Worm (Caenorhabditis elegans): ENCODE measurements around the gene gtf-2H1.
A peak's percentile ranks its signal among the peaks of the same experiment; 100 is the strongest.

The gtf-2H1 gene

DNA sequence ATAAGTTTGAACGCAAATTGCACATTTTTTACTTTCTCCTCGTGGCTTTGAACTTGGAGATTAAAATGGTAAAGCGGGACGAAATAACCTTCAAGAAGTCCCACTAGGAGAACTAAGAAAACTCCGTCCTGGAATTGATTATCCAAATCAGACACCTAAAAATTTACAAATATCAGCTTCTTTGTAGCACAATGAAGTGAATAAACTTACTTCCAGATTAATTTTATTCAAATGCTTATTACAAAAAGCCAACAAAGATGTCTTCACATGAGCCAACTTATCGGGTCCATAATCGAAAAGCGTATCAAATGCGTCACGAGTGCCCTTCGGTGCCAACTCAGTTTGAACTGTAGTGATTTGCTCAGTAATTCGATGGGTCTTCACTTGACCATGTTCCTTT is 30.9 kb upstream of the gtf-2H1 start:
- TF ChIP-seq ceh-13 (GFP tag; optimal IDR thresholded peaks at IDR 0.05) (no peak), ama-1 (optimal IDR thresholded peaks at IDR 0.05) (no peak), tbx-37 (GFP tag; conservative IDR thresholded peaks at IDR 0.05) (no peak), sea-1 (GFP tag; conservative IDR thresholded peaks at IDR 0.05) (no peak), F13C5.2 (tag; optimal IDR thresholded peaks at IDR 0.05) (no peak), flt-1 (GFP tag; IDR thresholded peaks at IDR 0.05) (no peak), aly-1 (tag; optimal IDR thresholded peaks at IDR 0.05) (no peak), pes-1 (GFP tag; IDR thresholded peaks at IDR 0.05) (no peak), scrt-1 (GFP tag; IDR thresholded peaks at IDR 0.05) (no peak), tbx-11 (GFP tag; IDR thresholded peaks at IDR 0.05) (no peak), hnd-1 (tag; optimal IDR thresholded peaks at IDR 0.05) (no peak)

- no peak for TF ChIP-seq B0310.2 (tag; optimal IDR thresholded peaks at IDR 0.05)
- TF ChIP-seq sea-1 (GFP tag; conservative IDR thresholded peaks at IDR 0.05): 0 out of 2 replicates have a peak, but pooled peaks have one; percentile 48
- TF ChIP-seq F13C5.2 (tag; optimal IDR thresholded peaks at IDR 0.05): peak; percentile 39
Observed at ce11 chrIV:261607-262006, 30.0 kb upstream of the gtf-2H1 start, which contains the start of gene pqbp-1.1. Gene pqbp-1.1 (minus strand): TSS chrIV:261683.

DNA sequence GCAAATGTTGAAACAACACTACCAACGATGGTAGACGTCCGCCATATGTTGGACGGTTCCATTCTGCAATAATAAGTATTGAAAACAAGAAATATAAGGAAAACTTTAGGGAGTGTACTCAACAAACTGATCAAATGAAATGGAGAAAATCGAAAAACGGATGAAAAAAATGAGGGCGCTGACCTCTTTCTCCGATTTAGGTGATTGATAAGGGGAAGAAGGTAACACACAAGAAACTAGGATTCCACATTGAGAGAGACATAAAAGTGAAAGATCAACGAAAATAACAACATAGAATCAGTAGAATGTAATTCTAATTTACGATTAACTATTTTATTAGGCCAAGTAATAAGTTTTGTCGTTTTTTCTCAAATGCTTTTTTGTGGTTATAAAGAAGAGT is 27.6 kb upstream of the gtf-2H1 start, which contains the start of gene dpy-9:
Gene dpy-9, minus strand, starts transcription at position 63 of the 400 bp plus-strand sequence.
- TF ChIP-seq pes-1 (GFP tag; IDR thresholded peaks at IDR 0.05): no peak

- TF ChIP-seq hmg-4 (GFP tag; optimal IDR thresholded peaks at IDR 0.05) (no peak), flt-1 (GFP tag; IDR thresholded peaks at IDR 0.05) (no peak), ceh-36 (tag; optimal IDR thresholded peaks at IDR 0.05) (no peak), tra-4 (tag; optimal IDR thresholded peaks at IDR 0.05) (no peak), tbx-11 (GFP tag; IDR thresholded peaks at IDR 0.05) (no peak), sea-1 (GFP tag; conservative IDR thresholded peaks at IDR 0.05) (no peak), hmbx-1 (tag; optimal IDR thresholded peaks at IDR 0.05) (no peak), ets-7 (tag; optimal IDR thresholded peaks at IDR 0.05) (no peak)
Observed at ce11 chrIV:258362-258761, 26.8 kb upstream of the gtf-2H1 start.

ce11 chrIV:257095-257494 is 25.5 kb upstream of the gtf-2H1 start, which contains the start of gene R02D3.8:
Gene R02D3.8 (minus strand): TSS chrIV:257203.
- no peak for TF ChIP-seq ceh-36 (tag; optimal IDR thresholded peaks at IDR 0.05)
- no peak for TF ChIP-seq ets-7 (tag; optimal IDR thresholded peaks at IDR 0.05)
- no peak for TF ChIP-seq tbx-37 (GFP tag; conservative IDR thresholded peaks at IDR 0.05)
- TF ChIP-seq tra-4 (tag; optimal IDR thresholded peaks at IDR 0.05): no peak
- no peak for TF ChIP-seq hmbx-1 (tag; optimal IDR thresholded peaks at IDR 0.05)
- TF ChIP-seq scrt-1 (GFP tag; IDR thresholded peaks at IDR 0.05): no peak
- no peak for TF ChIP-seq pes-1 (GFP tag; IDR thresholded peaks at IDR 0.05)
- no peak for TF ChIP-seq hnd-1 (tag; optimal IDR thresholded peaks at IDR 0.05)
- no peak for TF ChIP-seq tbx-11 (GFP tag; IDR thresholded peaks at IDR 0.05)
- TF ChIP-seq ceh-13 (GFP tag; optimal IDR thresholded peaks at IDR 0.05): no peak
- no peak for TF ChIP-seq flt-1 (GFP tag; IDR thresholded peaks at IDR 0.05)
- TF ChIP-seq hmg-4 (GFP tag; optimal IDR thresholded peaks at IDR 0.05): no peak
- TF ChIP-seq B0310.2 (tag; optimal IDR thresholded peaks at IDR 0.05): no peak
- TF ChIP-seq aly-1 (tag; optimal IDR thresholded peaks at IDR 0.05): no peak
- no peak for TF ChIP-seq ama-1 (optimal IDR thresholded peaks at IDR 0.05)
- TF ChIP-seq F13C5.2 (tag; optimal IDR thresholded peaks at IDR 0.05): no peak

ce11 chrIV:255379-255857 is 23.8 kb upstream of the gtf-2H1 start, which contains the start of gene rcat-1:
Gene rcat-1 (minus strand): TSS chrIV:255429.
- TF ChIP-seq tbx-37 (GFP tag; conservative IDR thresholded peaks at IDR 0.05) (no peak), pes-1 (GFP tag; IDR thresholded peaks at IDR 0.05) (0 out of 2 replicates have a peak, but pooled peaks have one; percentile 14), ama-1 (optimal IDR thresholded peaks at IDR 0.05) (no peak), scrt-1 (GFP tag; IDR thresholded peaks at IDR 0.05) (no peak), B0310.2 (tag; optimal IDR thresholded peaks at IDR 0.05) (no peak), aly-1 (tag; optimal IDR thresholded peaks at IDR 0.05) (no peak), hmg-4 (GFP tag; optimal IDR thresholded peaks at IDR 0.05) (no peak), ceh-36 (tag; optimal IDR thresholded peaks at IDR 0.05) (no peak), F13C5.2 (tag; optimal IDR thresholded peaks at IDR 0.05) (peak; percentile 71), tra-4 (tag; optimal IDR thresholded peaks at IDR 0.05) (no peak)

DNA sequence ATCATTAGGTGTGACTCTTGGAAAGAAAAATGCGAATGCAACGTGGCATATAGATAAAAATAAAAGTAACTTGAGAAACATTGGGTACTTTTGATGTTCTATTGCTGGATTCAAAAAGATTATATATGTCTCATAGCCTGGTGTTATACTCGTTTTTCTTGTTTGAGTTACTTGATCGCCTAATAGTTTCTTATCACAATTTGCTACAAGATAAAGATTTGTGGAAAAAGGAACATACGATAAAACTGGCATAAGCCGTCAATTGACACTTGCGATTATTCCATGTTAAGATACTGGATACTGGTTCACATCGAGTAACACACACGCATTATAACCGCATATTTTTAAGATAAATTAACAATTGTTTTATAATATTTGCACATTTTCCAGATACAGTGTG is 20.9 kb upstream of the gtf-2H1 start, which contains the start of gene grl-19:
Gene grl-19, minus strand, starts transcription at position 101 of the 400 bp plus-strand sequence.
- TF ChIP-seq ets-7 (tag; optimal IDR thresholded peaks at IDR 0.05): no peak
- no peak for TF ChIP-seq ceh-36 (tag; optimal IDR thresholded peaks at IDR 0.05)
- TF ChIP-seq tra-4 (tag; optimal IDR thresholded peaks at IDR 0.05): no peak
- TF ChIP-seq tbx-37 (GFP tag; conservative IDR thresholded peaks at IDR 0.05): no peak
- TF ChIP-seq hmbx-1 (tag; optimal IDR thresholded peaks at IDR 0.05): no peak

DNA sequence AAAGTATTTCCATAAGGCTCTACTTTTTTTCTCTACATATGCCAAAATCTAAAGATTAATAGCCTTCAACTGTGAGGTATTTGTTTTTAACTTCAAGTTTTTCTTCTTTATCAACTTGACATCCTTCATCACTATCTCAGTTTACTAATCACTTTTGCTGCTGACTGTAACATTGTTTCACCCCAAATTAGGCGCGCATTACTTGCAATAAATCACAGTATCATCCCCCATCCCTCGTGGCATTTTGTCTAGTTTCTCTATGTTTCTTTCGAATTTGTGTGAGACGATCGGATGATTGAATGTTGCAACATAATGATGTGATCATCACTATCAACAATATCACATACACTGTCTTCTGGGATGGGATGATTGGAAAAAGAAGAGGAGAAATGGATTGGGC is 15.9 kb upstream of the gtf-2H1 start:
- TF ChIP-seq hmg-4 (GFP tag; optimal IDR thresholded peaks at IDR 0.05): no peak
- no peak for TF ChIP-seq flt-1 (GFP tag; IDR thresholded peaks at IDR 0.05)
- TF ChIP-seq tra-4 (tag; optimal IDR thresholded peaks at IDR 0.05): no peak
- TF ChIP-seq pes-1 (GFP tag; IDR thresholded peaks at IDR 0.05): no peak
- TF ChIP-seq F13C5.2 (tag; optimal IDR thresholded peaks at IDR 0.05): no peak
- no peak for TF ChIP-seq tbx-37 (GFP tag; conservative IDR thresholded peaks at IDR 0.05)
- no peak for TF ChIP-seq hmbx-1 (tag; optimal IDR thresholded peaks at IDR 0.05)
- TF ChIP-seq tbx-11 (GFP tag; IDR thresholded peaks at IDR 0.05): no peak
- TF ChIP-seq hnd-1 (tag; optimal IDR thresholded peaks at IDR 0.05): no peak
- TF ChIP-seq B0310.2 (tag; optimal IDR thresholded peaks at IDR 0.05): no peak
- TF ChIP-seq aly-1 (tag; optimal IDR thresholded peaks at IDR 0.05): no peak
- TF ChIP-seq ceh-13 (GFP tag; optimal IDR thresholded peaks at IDR 0.05): no peak
- TF ChIP-seq ceh-36 (tag; optimal IDR thresholded peaks at IDR 0.05): no peak

Measured in whole organism, early embryonic.